Fruit fly (Drosophila melanogaster) whole organism, embryonic: Measurements from ENCODE around the gene Sap30.

Experiments used
- CG10565 ChIP-seq: fragments of 200-800 bp; sonication (Bioruptor generic); optimal IDR thresholded peaks from 3 replicates; lab custom pipeline; 2016; ENCODE audit warnings: missing biosample characterization, mild to moderate bottlenecking, missing genetic modification characterization
- CG11695 ChIP-seq: fragments of 200-800 bp; sonication (Bioruptor generic); IDR thresholded peaks from 3 replicates; pipeline ENCODE4 v1.3.6; 2022; ENCODE audit warnings: missing biosample characterization, missing genetic modification characterization
- CG17186 ChIP-seq: fragments of 200-800 bp; sonication (Bioruptor generic); optimal IDR thresholded peaks from 3 replicates; lab custom pipeline; 2017; ENCODE audit warnings: missing biosample characterization, missing genetic modification reagents, missing genetic modification characterization
- CG4360 ChIP-seq: fragments of 200-800 bp; sonication (Bioruptor generic); IDR thresholded peaks from 2 replicates; pipeline ENCODE4 v1.3.6; 2022; ENCODE audit warnings: missing biosample characterization, missing genetic modification characterization
- CG4820 ChIP-seq: fragments of 200-800 bp; sonication (Bioruptor generic); optimal IDR thresholded peaks from 3 replicates; lab custom pipeline; 2016; ENCODE audit warnings: missing biosample characterization, missing genetic modification characterization
- CG6272 ChIP-seq: fragments of 200-800 bp; sonication (Bioruptor generic); IDR thresholded peaks from 2 replicates; pipeline ENCODE4 v1.3.6; 2022; ENCODE audit warnings: missing biosample characterization, missing genetic modification characterization
- CrebB ChIP-seq: fragments of 200-800 bp; sonication (Bioruptor generic); optimal IDR thresholded peaks from 3 replicates; lab custom pipeline; 2018; ENCODE audit warnings: missing biosample characterization, mild to moderate bottlenecking, missing genetic modification characterization
- dm ChIP-seq: fragments of 200-800 bp; sonication (Bioruptor generic); optimal IDR thresholded peaks from 3 replicates; lab custom pipeline; 2016; ENCODE audit warnings: missing biosample characterization, missing genetic modification characterization
- eyg ChIP-seq: fragments of 200-800 bp; sonication (Bioruptor generic); optimal IDR thresholded peaks from 3 replicates; lab custom pipeline; 2016; ENCODE audit warnings: missing biosample characterization, missing genetic modification characterization
- org-1 ChIP-seq: fragments of 200-800 bp; sonication (Bioruptor generic); optimal IDR thresholded peaks from 2 replicates; lab custom pipeline; 2017; ENCODE audit warnings: missing biosample characterization, missing genetic modification characterization
- otp ChIP-seq: fragments of 200-800 bp; sonication (Bioruptor generic); IDR thresholded peaks from 3 replicates; pipeline ENCODE4, ENCODE4 v1.3.6; 2022; ENCODE audit warnings: missing biosample characterization, missing genetic modification characterization
- peb ChIP-seq: fragments of 200-800 bp; sonication (Bioruptor generic); IDR thresholded peaks from 2 replicates; pipeline ENCODE4 v1.3.6; 2022; ENCODE audit warnings: missing biosample characterization, missing genetic modification characterization
- tx ChIP-seq: fragments of 200-800 bp; sonication (Bioruptor generic); optimal IDR thresholded peaks from 2 replicates; lab custom pipeline; 2016; ENCODE audit warnings: missing biosample characterization, missing genetic modification characterization

- TF ChIP-seq otp (GFP tag; lab: Robert Waterston, UW) = no peak
- TF ChIP-seq CG17186 (GFP tag; lab: Kevin White, UChicago) = no peak
- no peak for TF ChIP-seq peb (GFP tag; lab: Robert Waterston, UW)
- TF ChIP-seq CrebB (tag; lab: Kevin White, UChicago) = no peak
- no peak for TF ChIP-seq CG4820 (GFP tag; lab: Kevin White, UChicago)
- TF ChIP-seq eyg (GFP tag; lab: Kevin White, UChicago) = no peak
- no peak for TF ChIP-seq dm (GFP tag; lab: Kevin White, UChicago)
- TF ChIP-seq tx (GFP tag; lab: Kevin White, UChicago) = no peak
- no peak for TF ChIP-seq CG10565
- TF ChIP-seq CG11695 (GFP tag; lab: Robert Waterston, UW) = no peak
- TF ChIP-seq CG4360 = no peak
- no peak for TF ChIP-seq CG6272 (GFP tag; lab: Robert Waterston, UW)
- TF ChIP-seq org-1 (GFP tag; lab: Kevin White, UChicago) = no peak
Observed at dm6 chrX:16835304-16835703, 48.2 kb downstream of the Sap30 start, which contains the start of the genes CG13004 and CG46306.
